Fruit fly (Drosophila melanogaster) whole organism, embryonic: Measurements from ENCODE around the gene CG7379.
A peak's percentile ranks its signal among the peaks of the same experiment; 100 is the strongest.

Experiments
- CG11085 ChIP-seq: fragments of 200-800 bp; sonication (Bioruptor generic); IDR thresholded peaks from 2 replicates; pipeline ENCODE4 v1.3.6; 2022; ENCODE audit warnings: missing biosample characterization, missing genetic modification characterization
- CG11695 ChIP-seq: fragments of 200-800 bp; sonication (Bioruptor generic); IDR thresholded peaks from 3 replicates; pipeline ENCODE4 v1.3.6; 2022; ENCODE audit warnings: missing biosample characterization, missing genetic modification characterization
- CG14441 ChIP-seq: fragments of 200-800 bp; sonication (Bioruptor generic); IDR thresholded peaks from 2 replicates; pipeline ENCODE4 v1.3.6; 2022; ENCODE audit warnings: missing biosample characterization, missing genetic modification characterization
- CG15269 ChIP-seq: fragments of 200-800 bp; sonication (Bioruptor generic); optimal IDR thresholded peaks from 2 replicates; lab custom pipeline; 2018; ENCODE audit warnings: missing biosample characterization, mild to moderate bottlenecking, missing genetic modification characterization, moderate library complexity
- CG15601 ChIP-seq: fragments of 200-800 bp; sonication (Bioruptor generic); optimal IDR thresholded peaks from 3 replicates; lab custom pipeline; 2019; ENCODE audit warnings: missing biosample characterization, mild to moderate bottlenecking, missing genetic modification characterization, moderate library complexity
- CG1647 ChIP-seq: fragments of 200-800 bp; sonication (Bioruptor generic); optimal IDR thresholded peaks from 3 replicates; lab custom pipeline; 2016; ENCODE audit warnings: missing biosample characterization, missing genetic modification characterization
- CG16863 ChIP-seq: fragments of 200-800 bp; sonication (Bioruptor generic); optimal IDR thresholded peaks from 3 replicates; lab custom pipeline; 2016; ENCODE audit warnings: missing biosample characterization, missing genetic modification characterization
- CG2116 ChIP-seq: fragments of 200-800 bp; sonication (Bioruptor generic); optimal IDR thresholded peaks from 3 replicates; lab custom pipeline; 2018; ENCODE audit warnings: missing biosample characterization, mild to moderate bottlenecking, missing genetic modification characterization
- CG32767 ChIP-seq: fragments of 200-800 bp; sonication (Bioruptor generic); IDR thresholded peaks from 2 replicates; pipeline ENCODE4 v1.3.6; 2022; ENCODE audit warnings: missing biosample characterization, missing genetic modification characterization
- CG6254 ChIP-seq: fragments of 200-800 bp; sonication (Bioruptor generic); optimal IDR thresholded peaks from 3 replicates; lab custom pipeline; 2017; ENCODE audit warnings: mild to moderate bottlenecking, missing biosample characterization, missing genetic modification reagents, missing genetic modification characterization
- CG6683 ChIP-seq: fragments of 200-800 bp; sonication (Bioruptor generic); optimal IDR thresholded peaks from 2 replicates; lab custom pipeline; 2017; ENCODE audit warnings: missing biosample characterization, mild to moderate bottlenecking, missing genetic modification characterization, missing genetic modification reagents
- CG6791 ChIP-seq: fragments of 200-800 bp; sonication (Bioruptor generic); IDR thresholded peaks from 3 replicates; pipeline ENCODE4 v1.3.6; 2022; ENCODE audit warnings: missing biosample characterization, missing genetic modification characterization; ENCODE audit not compliant: partially characterized antibody
- CG9215 ChIP-seq: fragments of 200-800 bp; sonication (Bioruptor generic); IDR thresholded peaks from 2 replicates; pipeline ENCODE4 v1.3.6; 2022; ENCODE audit warnings: missing biosample characterization, missing genetic modification characterization
- Chrac-16 ChIP-seq: fragments of 200-800 bp; sonication (Bioruptor generic); optimal IDR thresholded peaks from 3 replicates; lab custom pipeline; 2016; ENCODE audit warnings: missing biosample characterization, missing genetic modification characterization
- D ChIP-seq, 2 experiments: fragments of 200-800 bp in 1 of 2; fragments of >200 bp in 1 of 2; sonication (Bioruptor generic) in 1 of 2; optimal IDR thresholded peaks; 2 replicates in 1 of 2; 3 replicates in 1 of 2; lab custom pipeline; 2017; ENCODE audit warnings: mild to moderate bottlenecking in 1 of 2, missing biosample characterization in 1 of 2, missing genetic modification characterization in 1 of 2, missing genetic modification reagents in 1 of 2
- Dip3 ChIP-seq: fragments of 200-800 bp; sonication (Bioruptor generic); optimal IDR thresholded peaks from 3 replicates; lab custom pipeline; 2016; ENCODE audit warnings: missing biosample characterization, missing genetic modification characterization
- Gsc ChIP-seq: fragments of 200-800 bp; sonication (Bioruptor generic); IDR thresholded peaks from 2 replicates; pipeline ENCODE4 v1.3.6; 2022; ENCODE audit warnings: missing biosample characterization, missing genetic modification characterization
- Gug ChIP-seq: fragments of 200-800 bp; sonication (Bioruptor generic); IDR thresholded peaks from 4 replicates; pipeline ENCODE4 v1.3.6; 2022; ENCODE audit warnings: missing biosample characterization, missing genetic modification characterization
- MTF-1 ChIP-seq: fragments of 200-800 bp; sonication (Bioruptor generic); optimal IDR thresholded peaks from 2 replicates; lab custom pipeline; 2018; ENCODE audit warnings: missing biosample characterization, mild to moderate bottlenecking, missing genetic modification characterization, borderline replicate concordance
- NC2α ChIP-seq: fragments of 200-800 bp; sonication (Bioruptor generic); optimal IDR thresholded peaks from 2 replicates; lab custom pipeline; 2016; ENCODE audit warnings: missing biosample characterization, missing genetic modification characterization
- Oli ChIP-seq: fragments of 200-800 bp; sonication (Bioruptor generic); optimal IDR thresholded peaks from 2 replicates; lab custom pipeline; 2018; ENCODE audit warnings: missing biosample characterization, mild to moderate bottlenecking, missing genetic modification characterization, moderate library complexity
- Rfx ChIP-seq: fragments of 200-800 bp; sonication (Bioruptor generic); IDR thresholded peaks from 2 replicates; pipeline ENCODE4 v1.3.6; 2022; ENCODE audit warnings: missing biosample characterization, missing genetic modification characterization
- Sin3A ChIP-seq: fragments of >200 bp; optimal IDR thresholded peaks from 2 replicates; lab custom pipeline; 2018
- Xrp1 ChIP-seq: fragments of 200-800 bp; sonication (Bioruptor generic); IDR thresholded peaks from 2 replicates; pipeline ENCODE4 v1.3.6; 2022; ENCODE audit warnings: missing biosample characterization, missing genetic modification characterization
- aop ChIP-seq: fragments of 200-800 bp; sonication (Bioruptor generic); IDR thresholded peaks from 2 replicates; pipeline ENCODE4 v1.3.6; 2022; ENCODE audit warnings: missing biosample characterization, missing genetic modification characterization
- bbx ChIP-seq: fragments of 200-800 bp; sonication (Bioruptor generic); IDR thresholded peaks from 2 replicates; pipeline ENCODE4 v1.3.6; 2022; ENCODE audit warnings: missing biosample characterization, missing genetic modification characterization; ENCODE audit not compliant: partially characterized antibody
- bowl ChIP-seq: fragments of 200-800 bp; sonication (Bioruptor generic); IDR thresholded peaks from 2 replicates; pipeline ENCODE4 v1.3.6; 2022; ENCODE audit warnings: missing biosample characterization, missing genetic modification characterization
- chif ChIP-seq, 2 experiments: fragments of 200-800 bp; sonication (Bioruptor generic); optimal IDR thresholded peaks; 3 replicates each; lab custom pipeline; 2016; ENCODE audit warnings: missing biosample characterization in 2 of 2, missing genetic modification characterization in 2 of 2
- corto ChIP-seq: fragments of 200-800 bp; sonication (Bioruptor generic); optimal IDR thresholded peaks from 2 replicates; lab custom pipeline; 2016; ENCODE audit warnings: missing biosample characterization, mild to moderate bottlenecking, missing genetic modification characterization, moderate library complexity
- fd102C ChIP-seq: fragments of 200-800 bp; sonication (Bioruptor generic); optimal IDR thresholded peaks from 2 replicates; lab custom pipeline; 2018; ENCODE audit warnings: missing biosample characterization, mild to moderate bottlenecking, missing genetic modification characterization, moderate library complexity
- gt ChIP-seq: fragments of 200-800 bp; sonication (Bioruptor generic); IDR thresholded peaks from 2 replicates; pipeline ENCODE4 v1.3.6; 2022; ENCODE audit warnings: missing biosample characterization, missing genetic modification characterization
- ham ChIP-seq: fragments of 200-800 bp; sonication (Bioruptor generic); IDR thresholded peaks from 2 replicates; pipeline ENCODE4 v1.3.6; 2022; ENCODE audit warnings: missing biosample characterization, missing genetic modification characterization
- hb ChIP-seq: fragments of 200-800 bp; sonication (Bioruptor generic); IDR thresholded peaks from 3 replicates; pipeline ENCODE4 v1.3.6; 2022; ENCODE audit warnings: missing biosample characterization, missing genetic modification characterization; ENCODE audit not compliant: partially characterized antibody
- insv ChIP-seq, 2 experiments: fragments of 200-800 bp; sonication (Bioruptor generic); optimal IDR thresholded peaks; 3 replicates each; lab custom pipeline; 2016 to 2018; ENCODE audit warnings: missing biosample characterization in 2 of 2, missing genetic modification characterization in 2 of 2
- org-1 ChIP-seq: fragments of 200-800 bp; sonication (Bioruptor generic); optimal IDR thresholded peaks from 2 replicates; lab custom pipeline; 2017; ENCODE audit warnings: missing biosample characterization, missing genetic modification characterization
- pho ChIP-seq: fragments of 200-800 bp; sonication (Bioruptor generic); optimal IDR thresholded peaks from 2 replicates; lab custom pipeline; 2016; ENCODE audit warnings: missing biosample characterization, missing genetic modification characterization
- phol ChIP-seq: fragments of 200-800 bp; sonication (Bioruptor generic); optimal IDR thresholded peaks from 3 replicates; lab custom pipeline; 2018; ENCODE audit warnings: missing biosample characterization, mild to moderate bottlenecking, missing genetic modification characterization, moderate library complexity
- pros ChIP-seq: fragments of 200-800 bp; sonication (Bioruptor generic); optimal IDR thresholded peaks from 3 replicates; lab custom pipeline; 2019; ENCODE audit warnings: missing biosample characterization, mild to moderate bottlenecking, missing genetic modification characterization, moderate library complexity
- pum ChIP-seq: fragments of 200-800 bp; sonication (Bioruptor generic); optimal IDR thresholded peaks from 2 replicates; lab custom pipeline; 2016; ENCODE audit warnings: missing biosample characterization, missing genetic modification characterization
- rib ChIP-seq: fragments of 200-800 bp; sonication (Bioruptor generic); IDR thresholded peaks from 2 replicates; pipeline ENCODE4 v1.3.6; 2022; ENCODE audit warnings: missing biosample characterization, missing genetic modification characterization
- sens-2 ChIP-seq: fragments of 200-800 bp; sonication (Bioruptor generic); IDR thresholded peaks from 2 replicates; pipeline ENCODE4 v1.3.6; 2022; ENCODE audit warnings: missing biosample characterization, missing genetic modification characterization
- sna ChIP-seq: fragments of 200-800 bp; sonication (Bioruptor generic); IDR thresholded peaks from 2 replicates; pipeline ENCODE4 v1.3.6; 2022; ENCODE audit warnings: missing biosample characterization, missing genetic modification characterization; ENCODE audit not compliant: partially characterized antibody
- stc ChIP-seq: fragments of 200-800 bp; sonication (Bioruptor generic); IDR thresholded peaks from 2 replicates; pipeline ENCODE4 v1.3.6; 2022; ENCODE audit warnings: missing biosample characterization, missing genetic modification characterization
- tgo ChIP-seq: fragments of 200-800 bp; sonication (Bioruptor generic); IDR thresholded peaks from 3 replicates; pipeline ENCODE4 v1.3.6; 2022; ENCODE audit warnings: missing biosample characterization, missing genetic modification characterization
- toy ChIP-seq: fragments of 200-800 bp; sonication (Bioruptor generic); IDR thresholded peaks from 2 replicates; pipeline ENCODE4 v1.3.6; 2022; ENCODE audit warnings: missing biosample characterization, missing genetic modification characterization
- ttk ChIP-seq: fragments of 200-800 bp; sonication (Bioruptor generic); IDR thresholded peaks from 2 replicates; pipeline ENCODE4 v2.1.2; 2022; ENCODE audit warnings: missing biosample characterization, missing genetic modification characterization
- twi ChIP-seq: fragments of 200-800 bp; optimal IDR thresholded peaks from 2 replicates; lab custom pipeline; 2019; ENCODE audit warnings: missing biosample characterization, mild to moderate bottlenecking, missing genetic modification characterization, moderate library complexity
- tx ChIP-seq: fragments of 200-800 bp; sonication (Bioruptor generic); optimal IDR thresholded peaks from 2 replicates; lab custom pipeline; 2016; ENCODE audit warnings: missing biosample characterization, missing genetic modification characterization
- zen ChIP-seq: fragments of 200-800 bp; sonication (Bioruptor generic); optimal IDR thresholded peaks from 3 replicates; lab custom pipeline; 2018; ENCODE audit warnings: missing biosample characterization, mild to moderate bottlenecking, missing genetic modification characterization, moderate library complexity

CG7379 gene

DNA sequence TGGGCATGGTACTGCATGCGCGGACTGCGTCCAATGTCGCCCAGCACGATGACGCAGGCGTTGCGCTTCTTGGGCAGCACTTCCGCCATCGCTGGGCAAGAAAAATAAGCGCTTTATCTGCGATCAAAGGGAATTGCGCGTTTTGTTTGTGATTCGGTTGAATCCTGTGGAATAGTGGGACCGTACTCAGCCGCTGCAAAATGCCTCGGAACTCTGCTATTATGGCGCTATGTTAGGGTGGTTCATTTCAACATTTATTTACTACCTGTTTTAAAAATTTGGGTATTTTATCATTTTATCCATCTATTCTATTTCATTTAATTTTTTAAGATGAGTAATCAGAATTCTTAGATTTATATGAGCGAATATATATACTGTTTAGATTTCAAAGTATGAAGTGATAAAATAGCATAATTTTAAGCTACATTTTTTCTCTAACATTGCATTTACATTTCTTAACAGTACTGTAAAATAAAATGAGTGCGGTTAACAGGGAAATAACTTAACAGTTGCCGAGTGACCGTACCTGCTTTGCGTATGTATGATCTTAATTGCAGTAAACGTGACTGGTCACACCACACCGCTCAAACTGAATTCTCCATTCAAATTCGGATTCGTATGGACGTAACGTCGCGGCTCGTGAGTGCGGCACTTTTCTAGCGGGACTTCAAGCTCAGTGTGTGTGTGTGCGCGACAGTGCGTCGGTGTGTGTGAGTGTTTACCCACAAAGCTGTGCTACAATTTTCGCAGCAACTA is 13.0 kb upstream of the CG7379 start, which contains the start of the genes Alg1 and tinc (continued):
- TF ChIP-seq Chrac-16 (peak; percentile 63), sens-2 (GFP tag; lab: Robert Waterston, UW) (no peak), stc (GFP tag; lab: Robert Waterston, UW) (peak; percentile 61; the same call in 1 of the 2 replicates), sna (GFP tag; lab: Robert Waterston, UW) (no peak), rib (peak; percentile 42; the same call in 1 of the 2 replicates), Oli (peak; percentile 22), bowl (GFP tag; lab: Robert Waterston, UW) (no peak), CG11085 (GFP tag; lab: Robert Waterston, UW) (peak; percentile 53; the same call in 1 of the 2 replicates), pho (GFP tag; lab: Kevin White, UChicago) (peak; percentile 66), CG6254 (no peak), chif (GFP tag; optimal IDR thresholded peaks at IDR 0.05; lab: Kevin White, UChicago) (peak in 1 of 2 experiments; percentile 62), aop (GFP tag; lab: Robert Waterston, UW) (no peak), CG11695 (GFP tag; lab: Robert Waterston, UW) (peak; percentile 74), Gug (GFP tag; lab: Robert Waterston, UW) (no peak), gt (no peak), zen (tag; lab: Kevin White, UChicago) (peak; percentile 49), phol (peak; percentile 79), org-1 (GFP tag; lab: Kevin White, UChicago) (peak; percentile 6), bbx (peak; percentile 54; the same call in 1 of the 2 replicates), Dip3 (peak; percentile 24), Xrp1 (GFP tag; lab: Robert Waterston, UW) (peak; percentile 68), tgo (peak; percentile 56; the same call in 2 of the 3 replicates), hb (no peak), Gsc (GFP tag; lab: Robert Waterston, UW) (no peak), CG2116 (GFP tag; lab: Kevin White, UChicago) (peak; percentile 36), CG9215 (GFP tag; lab: Robert Waterston, UW) (0 out of 2 replicates have a peak, but pooled peaks have one; percentile 25), CG15269 (tag; lab: Kevin White, UChicago) (peak; percentile 83), CG15601 (peak; percentile 74), fd102C (GFP tag; lab: Kevin White, UChicago) (no peak), NC2α (GFP tag; lab: Kevin White, UChicago) (no peak), CG14441 (GFP tag; lab: Robert Waterston, UW) (no peak), CG6791 (GFP tag; lab: Robert Waterston, UW) (0 out of 3 replicates have a peak, but pooled peaks have one; percentile 8), ham (GFP tag; lab: Robert Waterston, UW) (no peak), insv (GFP tag; optimal IDR thresholded peaks at IDR 0.05; lab: Kevin White, UChicago) (peak in 1 of 2 experiments; percentile 55), MTF-1 (GFP tag; lab: Kevin White, UChicago) (no peak), pros (no peak), toy (GFP tag; lab: Robert Waterston, UW) (no peak), CG6683 (peak; percentile 46), tx (peak; percentile 6), pum (GFP tag; lab: Kevin White, UChicago) (peak; percentile 0), ttk (GFP tag; lab: Robert Waterston, UW) (no peak), CG32767 (GFP tag; lab: Robert Waterston, UW) (peak; percentile 13; the same call in 1 of the 2 replicates), CG16863 (GFP tag; lab: Kevin White, UChicago) (peak; percentile 32), corto (no peak), CG1647 (no peak), Rfx (GFP tag; lab: Robert Waterston, UW) (peak; percentile 58), Sin3A (lab: Kevin White, UChicago) (peak; percentile 32), D (optimal IDR thresholded peaks at IDR 0.05; lab: Kevin White, UChicago) (no peak), D (GFP tag; optimal IDR thresholded peaks at IDR 0.05; lab: Kevin White, UChicago) (no peak), twi (tag; lab: Kevin White, UChicago) (peak; percentile 63)
